Worm (Caenorhabditis elegans) whole organism, L2 larva: ENCODE data around the gene AH6.17.
A peak's percentile ranks its signal among the peaks of the same experiment; 100 is the strongest.

Experiments
- C34F6.9 ChIP-seq: fragments of 150-350 bp; optimal IDR thresholded peaks from 2 replicates; lab custom pipeline; 2014; ENCODE audit warnings: missing biosample characterization, missing genetic modification characterization
- F13H6.1 ChIP-seq: sonication (generic microtip); optimal IDR thresholded peaks from 2 replicates; lab custom pipeline; 2016; ENCODE audit warnings: missing genetic modification characterization, missing compliant biosample characterization
- R02D3.7 ChIP-seq: fragments of 150-350 bp; optimal IDR thresholded peaks from 2 replicates; lab custom pipeline; 2014; ENCODE audit warnings: missing biosample characterization, missing genetic modification characterization
- Y55F3AM.14 ChIP-seq: fragments of 200-800 bp; sonication (Bioruptor generic); optimal IDR thresholded peaks from 2 replicates; lab custom pipeline; 2018; ENCODE audit warnings: mild to moderate bottlenecking, missing genetic modification characterization, missing compliant biosample characterization
- ZK546.5 ChIP-seq: sonication (generic microtip); optimal IDR thresholded peaks from 2 replicates; lab custom pipeline; 2017; ENCODE audit warnings: missing biosample characterization, missing genetic modification characterization
- alr-1 ChIP-seq: fragments of 150-350 bp; optimal IDR thresholded peaks from 2 replicates; lab custom pipeline; 2014; ENCODE audit warnings: missing biosample characterization, missing genetic modification characterization
- aly-2 ChIP-seq: fragments of 150-350 bp; optimal IDR thresholded peaks from 2 replicates; lab custom pipeline; 2014; ENCODE audit warnings: missing biosample characterization, missing genetic modification characterization
- ama-1 ChIP-seq: fragments of 150-350 bp; optimal IDR thresholded peaks from 2 replicates; lab custom pipeline; 2018; ENCODE audit warnings: inconsistent platforms
- blmp-1 ChIP-seq: sonication (generic microtip); optimal IDR thresholded peaks from 2 replicates; lab custom pipeline; 2017; ENCODE audit warnings: missing genetic modification characterization, mild to moderate bottlenecking, missing compliant biosample characterization, antibody characterized with exemption, moderate library complexity; ENCODE audit not compliant: insufficient read depth
- ceh-16 ChIP-seq: fragments of 150-350 bp; optimal IDR thresholded peaks from 2 replicates; lab custom pipeline; 2014; ENCODE audit warnings: missing biosample characterization, missing genetic modification characterization
- ceh-82 ChIP-seq: fragments of 150-350 bp; optimal IDR thresholded peaks from 2 replicates; lab custom pipeline; 2014; ENCODE audit warnings: missing biosample characterization, missing genetic modification characterization
- crh-2 ChIP-seq: sonication (generic microtip); optimal IDR thresholded peaks from 2 replicates; lab custom pipeline; 2017; ENCODE audit warnings: missing biosample characterization, missing genetic modification characterization
- dmd-4 ChIP-seq: sonication (generic microtip); optimal IDR thresholded peaks from 2 replicates; lab custom pipeline; 2017; ENCODE audit warnings: missing biosample characterization, missing genetic modification characterization
- egl-27 ChIP-seq: sonication (generic microtip); optimal IDR thresholded peaks from 3 replicates; lab custom pipeline; 2017; ENCODE audit warnings: missing biosample characterization, missing genetic modification reagents, missing genetic modification characterization
- elt-1 ChIP-seq: fragments of 150-350 bp; optimal IDR thresholded peaks from 2 replicates; lab custom pipeline; 2014; ENCODE audit warnings: missing biosample characterization, missing genetic modification characterization
- elt-3 ChIP-seq: sonication (generic microtip); optimal IDR thresholded peaks from 2 replicates; lab custom pipeline; 2017; ENCODE audit warnings: missing biosample characterization, missing genetic modification characterization
- fos-1 ChIP-seq: fragments of 150-350 bp; optimal IDR thresholded peaks from 2 replicates; lab custom pipeline; 2014; ENCODE audit warnings: missing biosample characterization, missing genetic modification characterization
- gmeb-1 ChIP-seq: fragments of 150-350 bp; optimal IDR thresholded peaks from 2 replicates; lab custom pipeline; 2014; ENCODE audit warnings: missing biosample characterization, missing genetic modification characterization
- lin-11 ChIP-seq: fragments of 150-350 bp; sonication (generic microtip); optimal IDR thresholded peaks from 2 replicates; lab custom pipeline; 2014; ENCODE audit warnings: missing biosample characterization, missing genetic modification characterization, inconsistent platforms, mixed read lengths
- lin-13 ChIP-seq: fragments of 150-350 bp; optimal IDR thresholded peaks from 2 replicates; lab custom pipeline; 2014; ENCODE audit warnings: missing biosample characterization, missing genetic modification reagents, missing genetic modification characterization
- lin-39 ChIP-seq: fragments of 150-350 bp; optimal IDR thresholded peaks from 2 replicates; lab custom pipeline; 2014; ENCODE audit warnings: missing biosample characterization, missing genetic modification reagents, missing genetic modification characterization
- lsy-2 ChIP-seq, 2 experiments: fragments of 150-350 bp in 1 of 2; sonication (generic microtip) in 1 of 2; optimal IDR thresholded peaks; 2 replicates each; lab custom pipeline; 2014 to 2017; ENCODE audit warnings: missing biosample characterization in 2 of 2, missing genetic modification characterization in 2 of 2
- mab-5 ChIP-seq: fragments of 150-350 bp; optimal IDR thresholded peaks from 2 replicates; lab custom pipeline; 2014; ENCODE audit warnings: missing biosample characterization, missing genetic modification characterization
- mbf-1 ChIP-seq: sonication (generic microtip); optimal IDR thresholded peaks from 2 replicates; lab custom pipeline; 2017; ENCODE audit warnings: missing biosample characterization, missing genetic modification characterization
- mdl-1 ChIP-seq, 2 experiments: fragments of 150-350 bp in 1 of 2; sonication (generic microtip) in 1 of 2; optimal IDR thresholded peaks; 2 replicates each; lab custom pipeline; 2017; ENCODE audit warnings: missing biosample characterization in 2 of 2, missing genetic modification characterization in 2 of 2
- nhr-10 ChIP-seq: sonication (generic microtip); optimal IDR thresholded peaks from 2 replicates; lab custom pipeline; 2017; ENCODE audit warnings: missing biosample characterization, missing genetic modification characterization
- nhr-11 ChIP-seq: fragments of 150-350 bp; optimal IDR thresholded peaks from 2 replicates; lab custom pipeline; 2014; ENCODE audit warnings: missing biosample characterization, missing genetic modification characterization
- nhr-12 ChIP-seq: fragments of 150-350 bp; optimal IDR thresholded peaks from 2 replicates; lab custom pipeline; 2014; ENCODE audit warnings: missing biosample characterization, missing genetic modification characterization
- nhr-129 ChIP-seq: fragments of 150-350 bp; optimal IDR thresholded peaks from 2 replicates; lab custom pipeline; 2014; ENCODE audit warnings: missing biosample characterization, missing genetic modification characterization
- nhr-21 ChIP-seq: fragments of 150-350 bp; optimal IDR thresholded peaks from 2 replicates; lab custom pipeline; 2014; ENCODE audit warnings: missing biosample characterization, missing genetic modification characterization
- nhr-23 ChIP-seq: fragments of 150-350 bp; optimal IDR thresholded peaks from 2 replicates; lab custom pipeline; 2014; ENCODE audit warnings: missing biosample characterization, missing genetic modification reagents, missing genetic modification characterization
- nhr-237 ChIP-seq: fragments of 150-350 bp; optimal IDR thresholded peaks from 2 replicates; lab custom pipeline; 2014; ENCODE audit warnings: missing biosample characterization, missing genetic modification characterization
- nhr-25 ChIP-seq: fragments of 150-350 bp; sonication (generic microtip); optimal IDR thresholded peaks from 3 replicates; lab custom pipeline; 2014; ENCODE audit warnings: missing biosample characterization, missing genetic modification characterization
- nhr-6 ChIP-seq: fragments of 150-350 bp; optimal IDR thresholded peaks from 2 replicates; lab custom pipeline; 2014; ENCODE audit warnings: missing biosample characterization, missing genetic modification characterization
- nhr-77 ChIP-seq: fragments of 150-350 bp; optimal IDR thresholded peaks from 2 replicates; lab custom pipeline; 2014; ENCODE audit warnings: missing biosample characterization, missing genetic modification characterization
- peb-1 ChIP-seq: fragments of 150-350 bp; optimal IDR thresholded peaks from 2 replicates; lab custom pipeline; 2014; ENCODE audit warnings: missing biosample characterization, missing genetic modification characterization
- sem-4 ChIP-seq: fragments of 150-350 bp; optimal IDR thresholded peaks from 2 replicates; lab custom pipeline; 2014; ENCODE audit warnings: missing biosample characterization, missing genetic modification reagents, missing genetic modification characterization
- skn-1 ChIP-seq: sonication (generic microtip); optimal IDR thresholded peaks from 2 replicates; lab custom pipeline; 2017; ENCODE audit warnings: missing biosample characterization, missing genetic modification characterization
- sma-3 ChIP-seq: sonication (generic microtip); optimal IDR thresholded peaks from 2 replicates; lab custom pipeline; 2016; ENCODE audit warnings: missing genetic modification reagents, missing genetic modification characterization, missing compliant biosample characterization
- sma-9 ChIP-seq, 2 experiments: fragments of 150-350 bp in 1 of 2; sonication (generic microtip) in 1 of 2; optimal IDR thresholded peaks; 2 replicates each; lab custom pipeline; 2014 to 2016; ENCODE audit warnings: missing genetic modification characterization in 2 of 2, mild to moderate bottlenecking in 1 of 2, missing biosample characterization in 1 of 2, missing compliant biosample characterization in 1 of 2, missing genetic modification reagents in 1 of 2, moderate library complexity in 1 of 2
- snpc-4 ChIP-seq: fragments of 150-350 bp; optimal IDR thresholded peaks from 2 replicates; lab custom pipeline; 2014; ENCODE audit warnings: missing biosample characterization, missing genetic modification characterization
- unc-39 ChIP-seq: fragments of 150-350 bp; optimal IDR thresholded peaks from 2 replicates; lab custom pipeline; 2014; ENCODE audit warnings: missing biosample characterization, missing genetic modification characterization
- unc-55 ChIP-seq: fragments of 150-350 bp; sonication (generic microtip); optimal IDR thresholded peaks from 3 replicates; lab custom pipeline; 2014; ENCODE audit warnings: missing biosample characterization, missing genetic modification reagents, missing genetic modification characterization
- unc-62 ChIP-seq: fragments of 150-350 bp; optimal IDR thresholded peaks from 2 replicates; lab custom pipeline; 2014; ENCODE audit warnings: missing biosample characterization, missing genetic modification reagents, missing genetic modification characterization
- zag-1 ChIP-seq: fragments of 150-350 bp; optimal IDR thresholded peaks from 2 replicates; lab custom pipeline; 2014; ENCODE audit warnings: missing biosample characterization, missing genetic modification characterization
- ztf-1 ChIP-seq: fragments of 200-800 bp; sonication (Bioruptor generic); conservative IDR thresholded peaks from 2 replicates; pipeline ENCODE4 v1.3.6; 2022; ENCODE audit warnings: missing genetic modification characterization, missing compliant biosample characterization
- ztf-11 ChIP-seq: sonication (generic microtip); optimal IDR thresholded peaks from 2 replicates; lab custom pipeline; 2017; ENCODE audit warnings: missing biosample characterization, missing genetic modification characterization
- ztf-4 ChIP-seq: fragments of 150-350 bp; optimal IDR thresholded peaks from 2 replicates; lab custom pipeline; 2014; ENCODE audit warnings: missing biosample characterization, missing genetic modification characterization

The AH6.17 gene

DNA sequence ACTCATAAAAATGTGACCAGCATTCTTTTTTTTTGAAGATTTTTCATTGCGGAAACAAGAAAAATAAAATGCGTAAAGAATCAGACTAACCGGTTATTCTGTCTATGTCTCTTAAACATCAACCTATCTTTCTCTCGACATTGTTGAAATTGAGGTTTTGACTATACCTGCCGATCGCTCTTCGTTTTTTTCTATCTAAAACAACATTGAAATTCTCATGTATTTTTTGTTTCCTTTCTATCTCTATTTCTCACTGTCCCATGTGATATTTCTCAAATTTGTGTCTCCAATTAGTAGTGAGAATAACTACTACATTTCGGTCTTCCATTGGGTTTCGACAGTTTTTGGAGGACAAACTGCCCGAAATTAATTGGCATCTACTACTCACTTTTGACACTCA lies 37.9 kb downstream of the AH6.17 start (continued):
- TF ChIP-seq nhr-23 (tag; lab: Kevin White, UChicago) (no peak), mab-5 (tag; lab: Kevin White, UChicago) (no peak), unc-39 (tag; lab: Kevin White, UChicago) (no peak), nhr-12 (no peak), nhr-129 (tag; lab: Kevin White, UChicago) (peak; percentile 9)

- no peak for TF ChIP-seq nhr-10 (tag; lab: Kevin White, UChicago)
- no peak for TF ChIP-seq nhr-23 (tag; lab: Kevin White, UChicago)
- TF ChIP-seq ztf-4 (tag; lab: Kevin White, UChicago): no peak
- no peak for TF ChIP-seq mdl-1 (tag; optimal IDR thresholded peaks at IDR 0.05; lab: Kevin White, UChicago)
- no peak for TF ChIP-seq C34F6.9 (tag; lab: Kevin White, UChicago)
- TF ChIP-seq nhr-6 (tag; lab: Kevin White, UChicago): no peak
- no peak for TF ChIP-seq peb-1 (tag; lab: Kevin White, UChicago)
- no peak for TF ChIP-seq mab-5 (tag; lab: Kevin White, UChicago)
- TF ChIP-seq egl-27 (tag; lab: Kevin White, UChicago): peak; percentile 51
- no peak for TF ChIP-seq alr-1 (tag; lab: Kevin White, UChicago)
- no peak for TF ChIP-seq Y55F3AM.14 (GFP tag; lab: Kevin White, UChicago)
- peak; percentile 58 for TF ChIP-seq sma-9 (GFP tag; optimal IDR thresholded peaks at IDR 0.05; lab: Kevin White, UChicago)
- TF ChIP-seq sma-9 (tag; optimal IDR thresholded peaks at IDR 0.05; lab: Kevin White, UChicago): no peak
- TF ChIP-seq nhr-129 (tag; lab: Kevin White, UChicago): peak; percentile 68
- TF ChIP-seq F13H6.1 (tag; lab: Kevin White, UChicago): peak; percentile 22
- TF ChIP-seq sem-4: no peak
- no peak for TF ChIP-seq nhr-77 (tag; lab: Kevin White, UChicago)
- no peak for TF ChIP-seq unc-39 (tag; lab: Kevin White, UChicago)
- TF ChIP-seq blmp-1 (tag; lab: Kevin White, UChicago): no peak
- TF ChIP-seq aly-2 (tag; lab: Kevin White, UChicago): no peak
- no peak for TF ChIP-seq ceh-82
- no peak for TF ChIP-seq elt-1 (tag; lab: Kevin White, UChicago)
- TF ChIP-seq ceh-16 (tag; lab: Kevin White, UChicago): no peak
- TF ChIP-seq unc-62 (GFP tag; lab: Kevin White, UChicago): no peak
- TF ChIP-seq dmd-4 (tag; lab: Kevin White, UChicago): no peak
- TF ChIP-seq nhr-11 (tag; lab: Kevin White, UChicago): peak; percentile 26
- TF ChIP-seq gmeb-1 (tag; lab: Kevin White, UChicago): peak; percentile 32
- no peak for TF ChIP-seq ztf-1 (GFP tag; lab: Robert Waterston, UW)
- TF ChIP-seq lin-11 (tag; lab: Kevin White, UChicago): peak; percentile 25
- TF ChIP-seq skn-1: no peak
- TF ChIP-seq lin-39 (tag; lab: Kevin White, UChicago): no peak
- TF ChIP-seq lsy-2 (tag; optimal IDR thresholded peaks at IDR 0.05; lab: Kevin White, UChicago): peak; percentile 40 to 44
- no peak for TF ChIP-seq snpc-4 (tag; lab: Kevin White, UChicago)
- no peak for TF ChIP-seq nhr-237 (tag; lab: Kevin White, UChicago)
- TF ChIP-seq nhr-12: no peak
- peak; percentile 40 for TF ChIP-seq crh-2
- TF ChIP-seq elt-3: no peak
- TF ChIP-seq lin-13 (GFP tag; lab: Kevin White, UChicago): peak; percentile 17
- TF ChIP-seq unc-55 (GFP tag; lab: Kevin White, UChicago): peak; percentile 37
- TF ChIP-seq mbf-1 (tag; lab: Kevin White, UChicago): no peak
- no peak for TF ChIP-seq R02D3.7 (tag; lab: Kevin White, UChicago)
- TF ChIP-seq ztf-11 (tag; lab: Kevin White, UChicago): no peak
- no peak for TF ChIP-seq ama-1
- peak; percentile 58 for TF ChIP-seq nhr-25 (tag; lab: Kevin White, UChicago)
- TF ChIP-seq zag-1 (tag; lab: Kevin White, UChicago): peak; percentile 10
- TF ChIP-seq nhr-21 (tag; lab: Kevin White, UChicago): peak; percentile 18
- TF ChIP-seq fos-1: peak; percentile 22
- no peak for TF ChIP-seq ZK546.5 (tag; lab: Kevin White, UChicago)
- TF ChIP-seq sma-3 (GFP tag; lab: Kevin White, UChicago): peak; percentile 46
These were observed 43.1 kb downstream of the AH6.17 start for ce11 chrII:9566045-9566444.
